Fruit fly (Drosophila melanogaster): Measurements from ENCODE around the gene Ptpa.

Gene Ptpa

DNA sequence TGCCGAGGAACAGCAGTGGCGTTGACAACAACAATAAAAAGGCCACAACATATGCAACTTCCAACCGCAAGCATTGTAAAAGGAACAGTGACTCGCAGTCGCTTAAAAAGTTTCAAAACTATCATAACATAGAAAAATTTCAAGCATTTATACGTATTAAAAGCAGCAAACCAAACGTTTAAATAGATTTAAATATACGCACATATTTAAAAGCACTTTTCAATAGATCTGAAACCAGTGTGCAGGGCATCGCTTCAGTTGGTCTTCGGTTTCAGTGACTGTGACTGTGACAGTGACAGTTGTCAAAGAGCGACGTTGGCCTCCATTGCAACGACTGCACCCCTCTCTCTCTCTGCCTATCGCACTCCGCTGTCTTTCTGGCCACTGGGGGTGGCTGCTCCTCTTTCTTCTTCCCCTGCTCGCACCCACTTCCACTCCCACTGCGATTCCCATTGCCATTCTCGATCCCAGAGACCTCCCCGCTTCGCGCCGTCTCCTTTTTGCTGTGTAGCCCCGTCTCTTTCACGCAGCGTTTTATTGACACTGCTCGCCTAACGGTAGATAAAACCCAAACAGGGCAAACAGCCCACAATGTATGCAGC is 28.6 kb upstream of the Ptpa start (continued):
- peak; percentile 22 for TF ChIP-seq CG31388 (GFP tag; optimal IDR thresholded peaks at IDR 0.05)
- peak; percentile 76 for TF ChIP-seq CG14050 (GFP tag; IDR thresholded peaks at IDR 0.05)
- no peak for TF ChIP-seq CG4282 (GFP tag; optimal IDR thresholded peaks at IDR 0.05)
- peak; percentile 67 for TF ChIP-seq CG4820 (GFP tag; optimal IDR thresholded peaks at IDR 0.05)
- TF ChIP-seq CG8944 (GFP tag; optimal IDR thresholded peaks at IDR 0.05): peak; percentile 60
- no peak for TF ChIP-seq lov (optimal IDR thresholded peaks at IDR 0.05)
- TF ChIP-seq lov (GFP tag; IDR thresholded peaks at IDR 0.05): peak; percentile 94
- TF ChIP-seq bab2 (GFP tag; optimal IDR thresholded peaks at IDR 0.05): peak; percentile 53
- peak; percentile 90 for TF ChIP-seq CG1603 (tag; optimal IDR thresholded peaks at IDR 0.05)
- no peak for TF ChIP-seq CG13894 (tag; optimal IDR thresholded peaks at IDR 0.05)
- peak; percentile 84 for TF ChIP-seq wor (GFP tag; IDR thresholded peaks at IDR 0.05)
- TF ChIP-seq CG9797 (GFP tag; optimal IDR thresholded peaks at IDR 0.05): no peak
- peak; percentile 56 for TF ChIP-seq dmrt11E (tag; optimal IDR thresholded peaks at IDR 0.05)
- TF ChIP-seq Eip74EF (GFP tag; optimal IDR thresholded peaks at IDR 0.05): peak in 1 of 2 experiments; percentile 75
- TF ChIP-seq ems (GFP tag; optimal IDR thresholded peaks at IDR 0.05): peak; percentile 71
- no peak for TF ChIP-seq inv (GFP tag; IDR thresholded peaks at IDR 0.05; ENCODE audit: partially characterized antibody)
- TF ChIP-seq E2f1 (GFP tag; IDR thresholded peaks at IDR 0.05): peak; percentile 89
- TF ChIP-seq esg (GFP tag; conservative IDR thresholded peaks at IDR 0.05): peak; percentile 81
- peak; percentile 52 for TF ChIP-seq CG33213 (GFP tag; optimal IDR thresholded peaks at IDR 0.05)
- TF ChIP-seq CG15696 (tag; optimal IDR thresholded peaks at IDR 0.05): no peak
- no peak for TF ChIP-seq pho (GFP tag; optimal IDR thresholded peaks at IDR 0.05)
- TF ChIP-seq danr (GFP tag; IDR thresholded peaks at IDR 0.05): peak; percentile 79
- peak; percentile 24 for TF ChIP-seq CG9817 (tag; optimal IDR thresholded peaks at IDR 0.05)
- TF ChIP-seq dm (GFP tag; optimal IDR thresholded peaks at IDR 0.05): peak; percentile 10
- no peak for TF ChIP-seq trh (GFP tag; optimal IDR thresholded peaks at IDR 0.05)
- TF ChIP-seq chif (GFP tag; optimal IDR thresholded peaks at IDR 0.05): peak; percentile 71 to 75
- TF ChIP-seq Ptx1 (GFP tag; IDR thresholded peaks at IDR 0.05): peak; percentile 88
- TF ChIP-seq Nf-YA (GFP tag; IDR thresholded peaks at IDR 0.05): peak; percentile 77
- TF ChIP-seq trem (tag; optimal IDR thresholded peaks at IDR 0.05): peak; percentile 71
- no peak for TF ChIP-seq disco-r (GFP tag; optimal IDR thresholded peaks at IDR 0.05)
- peak; percentile 53 for TF ChIP-seq jumu (GFP tag; optimal IDR thresholded peaks at IDR 0.05)
- no peak for TF ChIP-seq Dbx (GFP tag; IDR thresholded peaks at IDR 0.05)
- TF ChIP-seq Xrp1 (GFP tag; IDR thresholded peaks at IDR 0.05): peak; percentile 94
- TF ChIP-seq Myb (GFP tag; optimal IDR thresholded peaks at IDR 0.05): peak; percentile 37
- TF ChIP-seq CG17361 (GFP tag; IDR thresholded peaks at IDR 0.05): peak; percentile 83
- no peak for TF ChIP-seq CG17612 (GFP tag; IDR thresholded peaks at IDR 0.05)
- TF ChIP-seq kni (GFP tag; optimal IDR thresholded peaks at IDR 0.05): no peak
- peak; percentile 90 for TF ChIP-seq fd96Cb (tag; optimal IDR thresholded peaks at IDR 0.05)
- TF ChIP-seq CG6254 (GFP tag; optimal IDR thresholded peaks at IDR 0.05): peak; percentile 79
- TF ChIP-seq CG12769 (tag; optimal IDR thresholded peaks at IDR 0.05): peak; percentile 57
- TF ChIP-seq CG5245 (GFP tag; optimal IDR thresholded peaks at IDR 0.05): peak; percentile 48
- peak; percentile 92 for TF ChIP-seq Asciz (GFP tag; optimal IDR thresholded peaks at IDR 0.05)
- peak; percentile 79 for TF ChIP-seq CG8388 (GFP tag; optimal IDR thresholded peaks at IDR 0.05)
- TF ChIP-seq CG2889 (GFP tag; IDR thresholded peaks at IDR 0.05): peak; percentile 72; the same call in 1 of the 3 replicates
- peak; percentile 38 for TF ChIP-seq mam (GFP tag; optimal IDR thresholded peaks at IDR 0.05)
- peak; percentile 21 for TF ChIP-seq Side (GFP tag; optimal IDR thresholded peaks at IDR 0.05)
- peak; percentile 87 for TF ChIP-seq crol (GFP tag; IDR thresholded peaks at IDR 0.05)
- TF ChIP-seq CTCF (GFP tag; optimal IDR thresholded peaks at IDR 0.05): peak; percentile 46
- TF ChIP-seq pfk (GFP tag; optimal IDR thresholded peaks at IDR 0.05): no peak
- peak; percentile 72 for TF ChIP-seq Spps (tag; optimal IDR thresholded peaks at IDR 0.05)
- TF ChIP-seq CG4707 (GFP tag; optimal IDR thresholded peaks at IDR 0.05): peak; percentile 73
